Fruit fly (Drosophila melanogaster): Measurements from ENCODE around the gene robl37BC.

Gene robl37BC

dm6 chr2L:19002959-19003371, 7.7 kb upstream of the robl37BC start, which contains the start of gene CG31793 (continued):
- TF ChIP-seq CG17361 (GFP tag; IDR thresholded peaks at IDR 0.05) = peak; percentile 68; the same call in 2 of the 3 replicates
- TF ChIP-seq CG8765 (GFP tag; IDR thresholded peaks at IDR 0.05) = no peak
- TF ChIP-seq ewg (GFP tag; optimal IDR thresholded peaks at IDR 0.05) = no peak
- TF ChIP-seq CG7987 (GFP tag; optimal IDR thresholded peaks at IDR 0.05) = no peak
- peak; percentile 65; the same call in 2 of the 4 replicates for TF ChIP-seq chinmo (GFP tag; IDR thresholded peaks at IDR 0.05; ENCODE audit: partially characterized antibody)
- no peak for TF ChIP-seq Atf3 (GFP tag; optimal IDR thresholded peaks at IDR 0.05)
- no peak for TF ChIP-seq CG2202 (tag; optimal IDR thresholded peaks at IDR 0.05)
- no peak for TF ChIP-seq Sry-δ (GFP tag; optimal IDR thresholded peaks at IDR 0.05)
- peak; percentile 76 for TF ChIP-seq GATAe (GFP tag; conservative IDR thresholded peaks at IDR 0.05)
- peak; percentile 66 for TF ChIP-seq CG34376 (GFP tag; optimal IDR thresholded peaks at IDR 0.05)
- TF ChIP-seq BtbVII (GFP tag; optimal IDR thresholded peaks at IDR 0.05) = peak; percentile 65
- peak; percentile 30 for TF ChIP-seq CG10654 (GFP tag; optimal IDR thresholded peaks at IDR 0.05)
- peak; percentile 58 for TF ChIP-seq dmrt99B (tag; optimal IDR thresholded peaks at IDR 0.05)
- TF ChIP-seq cwo (GFP tag; optimal IDR thresholded peaks at IDR 0.05) = peak; percentile 73
- TF ChIP-seq vvl (GFP tag; IDR thresholded peaks at IDR 0.05) = peak; percentile 49
- TF ChIP-seq zen2 (GFP tag; IDR thresholded peaks at IDR 0.05; ENCODE audit: partially characterized antibody) = no peak
- no peak for TF ChIP-seq Ets65A (GFP tag)
- TF ChIP-seq CG13894 (tag; optimal IDR thresholded peaks at IDR 0.05) = peak; percentile 72
- TF ChIP-seq CG17829 (tag; optimal IDR thresholded peaks at IDR 0.05) = peak; percentile 46
- TF ChIP-seq knrl (GFP tag; IDR thresholded peaks at IDR 0.05; ENCODE audit: partially characterized antibody) = no peak
- no peak for TF ChIP-seq esg (GFP tag; conservative IDR thresholded peaks at IDR 0.05)
- no peak for TF ChIP-seq ken (GFP tag; IDR thresholded peaks at IDR 0.05)
- peak; percentile 25 for TF ChIP-seq lilli (GFP tag; optimal IDR thresholded peaks at IDR 0.05)
- TF ChIP-seq nmo (GFP tag; optimal IDR thresholded peaks at IDR 0.05) = peak; percentile 30
- TF ChIP-seq E2f2 (GFP tag; IDR thresholded peaks at IDR 0.05) = peak; percentile 48; the same call in 1 of the 2 replicates
- TF ChIP-seq Fer1 (GFP tag; optimal IDR thresholded peaks at IDR 0.05) = peak; percentile 65
- peak; percentile 24 for TF ChIP-seq Hr3 (GFP tag; optimal IDR thresholded peaks at IDR 0.05)
- TF ChIP-seq bsh (GFP tag; optimal IDR thresholded peaks at IDR 0.05) = peak; percentile 48 to 49
- no peak for TF ChIP-seq CG2129 (GFP tag; IDR thresholded peaks at IDR 0.05; ENCODE audit: partially characterized antibody)
- no peak for TF ChIP-seq Opbp (GFP tag; IDR thresholded peaks at IDR 0.05; ENCODE audit: partially characterized antibody)
- TF ChIP-seq CG16863 (GFP tag; optimal IDR thresholded peaks at IDR 0.05) = no peak
- TF ChIP-seq bigmax (GFP tag; optimal IDR thresholded peaks at IDR 0.05) = no peak
- no peak for TF ChIP-seq CG10979 (tag; optimal IDR thresholded peaks at IDR 0.05)
- TF ChIP-seq CG12391 (tag; optimal IDR thresholded peaks at IDR 0.05) = peak; percentile 59
- TF ChIP-seq Aef1 (GFP tag; IDR thresholded peaks at IDR 0.05) = 0 out of 3 replicates have a peak, but pooled peaks have one; percentile 16
- TF ChIP-seq CG8089 (GFP tag; optimal IDR thresholded peaks at IDR 0.05) = no peak
- TF ChIP-seq CG16779 (GFP tag; IDR thresholded peaks at IDR 0.05) = peak; percentile 3; the same call in 1 of the 2 replicates
- TF ChIP-seq eyg (GFP tag; optimal IDR thresholded peaks at IDR 0.05) = no peak
- TF ChIP-seq Bteb2 (GFP tag; optimal IDR thresholded peaks at IDR 0.05) = no peak
- TF ChIP-seq CG4360 (GFP tag; IDR thresholded peaks at IDR 0.05) = no peak
- peak; percentile 2 for TF ChIP-seq tin (GFP tag; optimal IDR thresholded peaks at IDR 0.05)
- TF ChIP-seq CG10959 (GFP tag; IDR thresholded peaks at IDR 0.05) = no peak
- TF ChIP-seq CG3163 (GFP tag; optimal IDR thresholded peaks at IDR 0.05) = no peak
- TF ChIP-seq schlank (tag; optimal IDR thresholded peaks at IDR 0.05) = no peak
- no peak for TF ChIP-seq Scr (GFP tag; IDR thresholded peaks at IDR 0.05; ENCODE audit: partially characterized antibody)
- no peak for TF ChIP-seq CG9797 (GFP tag; optimal IDR thresholded peaks at IDR 0.05)
- peak; percentile 66 for TF ChIP-seq sens (GFP tag)
- no peak for TF ChIP-seq aop (GFP tag; IDR thresholded peaks at IDR 0.05)
- peak; percentile 69 for TF ChIP-seq CG15479 (GFP tag; optimal IDR thresholded peaks at IDR 0.05)
- peak; percentile 53; the same call in 1 of the 3 replicates for TF ChIP-seq CG11456 (GFP tag; IDR thresholded peaks at IDR 0.05)
- TF ChIP-seq hb (GFP tag; IDR thresholded peaks at IDR 0.05; ENCODE audit: partially characterized antibody) = no peak

All from whole organism, embryonic.